Fruit fly (Drosophila melanogaster) whole organism, embryonic: Measurements from ENCODE around the gene CG46307.

Experiments used
- Asciz ChIP-seq: fragments of 200-800 bp; sonication (Bioruptor generic); optimal IDR thresholded peaks from 2 replicates; lab custom pipeline; 2017; ENCODE audit warnings: missing biosample characterization, mild to moderate bottlenecking, missing genetic modification characterization, missing genetic modification reagents
- Bgb ChIP-seq: fragments of 200-800 bp; sonication (Bioruptor generic); IDR thresholded peaks from 2 replicates; pipeline ENCODE4 v1.3.6; 2022; ENCODE audit warnings: missing biosample characterization, missing genetic modification characterization; ENCODE audit not compliant: partially characterized antibody
- CG10209 ChIP-seq: fragments of 200-800 bp; sonication (Bioruptor generic); optimal IDR thresholded peaks from 3 replicates; lab custom pipeline; 2017; ENCODE audit warnings: missing biosample characterization, mild to moderate bottlenecking, missing genetic modification characterization, missing genetic modification reagents
- CG1024 ChIP-seq: fragments of 200-800 bp; sonication (Bioruptor generic); IDR thresholded peaks from 2 replicates; pipeline ENCODE4 v1.3.6; 2022; ENCODE audit warnings: missing biosample characterization, missing genetic modification characterization
- CG10321 ChIP-seq: fragments of 200-800 bp; sonication (Bioruptor generic); IDR thresholded peaks from 2 replicates; pipeline ENCODE4 v1.3.6; 2022; ENCODE audit warnings: missing biosample characterization, missing genetic modification characterization
- CG11247 ChIP-seq: fragments of 200-800 bp; sonication (Bioruptor generic); IDR thresholded peaks from 2 replicates; pipeline ENCODE4 v1.3.6; 2022; ENCODE audit warnings: missing biosample characterization, missing genetic modification characterization
- CG12391 ChIP-seq: fragments of 200-800 bp; sonication (Bioruptor generic); optimal IDR thresholded peaks from 3 replicates; lab custom pipeline; 2018; ENCODE audit warnings: missing biosample characterization, mild to moderate bottlenecking, missing genetic modification characterization, moderate library complexity
- CG12942 ChIP-seq: fragments of 200-800 bp; sonication (Bioruptor generic); optimal IDR thresholded peaks from 3 replicates; lab custom pipeline; 2016; ENCODE audit warnings: missing biosample characterization, missing genetic modification characterization
- CG14965 ChIP-seq: fragments of 200-800 bp; sonication (Bioruptor generic); optimal IDR thresholded peaks from 2 replicates; lab custom pipeline; 2016; ENCODE audit warnings: missing biosample characterization, missing genetic modification characterization, borderline replicate concordance
- CG15514 ChIP-seq: fragments of 200-800 bp; sonication (Bioruptor generic); optimal IDR thresholded peaks from 3 replicates; lab custom pipeline; 2017; ENCODE audit warnings: missing biosample characterization, missing genetic modification characterization, mild to moderate bottlenecking, moderate library complexity, missing genetic modification reagents
- CG18599 ChIP-seq: fragments of 200-800 bp; sonication (Bioruptor generic); optimal IDR thresholded peaks from 3 replicates; lab custom pipeline; 2017; ENCODE audit warnings: missing biosample characterization, missing genetic modification characterization, mild to moderate bottlenecking, moderate library complexity, missing genetic modification reagents
- CG18619 ChIP-seq: fragments of 200-800 bp; sonication (Bioruptor generic); optimal IDR thresholded peaks from 3 replicates; lab custom pipeline; 2017; ENCODE audit warnings: missing biosample characterization, mild to moderate bottlenecking, missing genetic modification characterization
- CG2116 ChIP-seq: fragments of 200-800 bp; sonication (Bioruptor generic); optimal IDR thresholded peaks from 3 replicates; lab custom pipeline; 2018; ENCODE audit warnings: missing biosample characterization, mild to moderate bottlenecking, missing genetic modification characterization
- CG32767 ChIP-seq: fragments of 200-800 bp; sonication (Bioruptor generic); IDR thresholded peaks from 2 replicates; pipeline ENCODE4 v1.3.6; 2022; ENCODE audit warnings: missing biosample characterization, missing genetic modification characterization
- CG3407 ChIP-seq: fragments of 200-800 bp; sonication (Bioruptor generic); optimal IDR thresholded peaks from 2 replicates; lab custom pipeline; 2018; ENCODE audit warnings: missing biosample characterization, mild to moderate bottlenecking, missing genetic modification characterization
- CG34224 ChIP-seq: fragments of 200-800 bp; sonication (Bioruptor generic); IDR thresholded peaks from 3 replicates; pipeline ENCODE4 v1.3.6; 2022; ENCODE audit warnings: missing biosample characterization, missing genetic modification characterization; ENCODE audit not compliant: partially characterized antibody
- CG42726 ChIP-seq: fragments of 200-800 bp; sonication (Bioruptor generic); IDR thresholded peaks from 2 replicates; pipeline ENCODE4 v1.3.6; 2022; ENCODE audit warnings: missing biosample characterization, missing genetic modification characterization; ENCODE audit not compliant: partially characterized antibody
- CG43689 ChIP-seq: fragments of 200-800 bp; sonication (Bioruptor generic); IDR thresholded peaks from 2 replicates; pipeline ENCODE4 v1.3.6; 2022; ENCODE audit warnings: missing biosample characterization, missing genetic modification characterization
- CG8388 ChIP-seq: fragments of 200-800 bp; sonication (Bioruptor generic); optimal IDR thresholded peaks from 2 replicates; lab custom pipeline; 2019; ENCODE audit warnings: missing biosample characterization, mild to moderate bottlenecking, missing genetic modification characterization, moderate library complexity
- CG8478 ChIP-seq: fragments of >200 bp; optimal IDR thresholded peaks from 2 replicates; lab custom pipeline; 2018
- CG9437 ChIP-seq: fragments of 200-800 bp; sonication (Bioruptor generic); optimal IDR thresholded peaks from 2 replicates; lab custom pipeline; 2018; ENCODE audit warnings: missing biosample characterization, mild to moderate bottlenecking, missing genetic modification characterization
- CG9609 ChIP-seq: fragments of 200-800 bp; sonication (Bioruptor generic); optimal IDR thresholded peaks from 3 replicates; lab custom pipeline; 2016; ENCODE audit warnings: missing biosample characterization, missing genetic modification characterization
- CG9817 ChIP-seq: fragments of 200-800 bp; sonication (Bioruptor generic); optimal IDR thresholded peaks from 2 replicates; lab custom pipeline; 2018; ENCODE audit warnings: missing biosample characterization, mild to moderate bottlenecking, missing genetic modification characterization, moderate library complexity
- CG9876 ChIP-seq: fragments of 200-800 bp; sonication (Bioruptor generic); optimal IDR thresholded peaks from 2 replicates; lab custom pipeline; 2016; ENCODE audit warnings: missing biosample characterization, missing genetic modification characterization
- Dll ChIP-seq: fragments of 200-800 bp; sonication (Bioruptor generic); IDR thresholded peaks from 4 replicates; pipeline ENCODE4 v1.3.6; 2022; ENCODE audit warnings: missing biosample characterization, missing genetic modification characterization; ENCODE audit not compliant: partially characterized antibody
- Gsc ChIP-seq: fragments of 200-800 bp; sonication (Bioruptor generic); IDR thresholded peaks from 2 replicates; pipeline ENCODE4 v1.3.6; 2022; ENCODE audit warnings: missing biosample characterization, missing genetic modification characterization
- HLHmδ ChIP-seq: fragments of 200-800 bp; sonication (Bioruptor generic); optimal IDR thresholded peaks from 2 replicates; lab custom pipeline; 2018; ENCODE audit warnings: missing biosample characterization, mild to moderate bottlenecking, missing genetic modification characterization, moderate library complexity
- Hmx ChIP-seq: fragments of 200-800 bp; sonication (Bioruptor generic); optimal IDR thresholded peaks from 2 replicates; lab custom pipeline; 2016; ENCODE audit warnings: missing biosample characterization, missing genetic modification characterization
- Jarid2 ChIP-seq: fragments of 200-800 bp; sonication (Bioruptor generic); optimal IDR thresholded peaks from 3 replicates; lab custom pipeline; 2017; ENCODE audit warnings: mild to moderate bottlenecking, missing biosample characterization, missing genetic modification reagents, missing genetic modification characterization
- MTF-1 ChIP-seq: fragments of 200-800 bp; sonication (Bioruptor generic); optimal IDR thresholded peaks from 2 replicates; lab custom pipeline; 2018; ENCODE audit warnings: missing biosample characterization, mild to moderate bottlenecking, missing genetic modification characterization, borderline replicate concordance
- Poxn ChIP-seq: fragments of 200-800 bp; sonication (Bioruptor generic); IDR thresholded peaks from 2 replicates; pipeline ENCODE4 v1.3.6; 2022; ENCODE audit warnings: missing biosample characterization, missing genetic modification characterization
- Spps ChIP-seq: fragments of 200-800 bp; sonication (Bioruptor generic); optimal IDR thresholded peaks from 2 replicates; lab custom pipeline; 2018; ENCODE audit warnings: missing biosample characterization, mild to moderate bottlenecking, missing genetic modification characterization
- ase ChIP-seq: fragments of 200-800 bp; sonication (Bioruptor generic); IDR thresholded peaks from 3 replicates; pipeline ENCODE4 v1.3.6; 2022; ENCODE audit warnings: missing biosample characterization, missing genetic modification characterization
- az2 ChIP-seq: fragments of 200-800 bp; sonication (Bioruptor generic); optimal IDR thresholded peaks from 3 replicates; lab custom pipeline; 2016; ENCODE audit warnings: missing biosample characterization, missing genetic modification characterization
- croc ChIP-seq: fragments of 200-800 bp; sonication (Bioruptor generic); conservative IDR thresholded peaks from 3 replicates; pipeline ENCODE4 v1.3.6; 2022; ENCODE audit warnings: missing biosample characterization, missing genetic modification characterization
- dati ChIP-seq: fragments of 200-800 bp; sonication (Bioruptor generic); IDR thresholded peaks from 2 replicates; pipeline ENCODE4 v1.3.6; 2022; ENCODE audit warnings: missing biosample characterization, missing genetic modification characterization
- dysf ChIP-seq: fragments of 200-800 bp; sonication (Bioruptor generic); IDR thresholded peaks from 3 replicates; pipeline ENCODE4 v1.3.6; 2022; ENCODE audit warnings: missing biosample characterization, missing genetic modification characterization
- esg ChIP-seq: fragments of 200-800 bp; sonication (Bioruptor generic); conservative IDR thresholded peaks from 2 replicates; pipeline ENCODE4 v1.3.6; 2022; ENCODE audit warnings: missing biosample characterization, missing genetic modification characterization
- gcm2 ChIP-seq: fragments of 200-800 bp; sonication (Bioruptor generic); optimal IDR thresholded peaks from 2 replicates; lab custom pipeline; 2016; ENCODE audit warnings: missing biosample characterization, missing genetic modification characterization
- grau ChIP-seq: fragments of 200-800 bp; optimal IDR thresholded peaks from 3 replicates; lab custom pipeline; 2019; ENCODE audit warnings: missing biosample characterization, mild to moderate bottlenecking, missing genetic modification characterization, moderate library complexity
- lilli ChIP-seq: fragments of 200-800 bp; sonication (Bioruptor generic); optimal IDR thresholded peaks from 3 replicates; lab custom pipeline; 2016; ENCODE audit warnings: missing biosample characterization, missing genetic modification characterization
- nerfin-1 ChIP-seq: fragments of 200-800 bp; sonication (Bioruptor generic); optimal IDR thresholded peaks from 3 replicates; lab custom pipeline; 2019; ENCODE audit warnings: missing biosample characterization, mild to moderate bottlenecking, missing genetic modification characterization, moderate library complexity
- oc ChIP-seq: fragments of 200-800 bp; sonication (Bioruptor generic); optimal IDR thresholded peaks from 2 replicates; lab custom pipeline; 2018; ENCODE audit warnings: missing biosample characterization, mild to moderate bottlenecking, missing genetic modification characterization, moderate library complexity
- onecut ChIP-seq: fragments of 200-800 bp; sonication (Bioruptor generic); IDR thresholded peaks from 2 replicates; pipeline ENCODE4 v1.3.6; 2022; ENCODE audit warnings: missing biosample characterization, missing genetic modification characterization
- pan ChIP-seq, 4 experiments: fragments of >200 bp in 3 of 4; fragments of 200-800 bp in 1 of 4; sonication (Bioruptor generic) in 1 of 4; optimal IDR thresholded peaks in 3 of 4; IDR thresholded peaks in 1 of 4; 2 replicates each; pipeline versions ENCODE4 v1.3.6 to Lab custom; 2017 to 2022; ENCODE audit warnings: missing biosample characterization in 2 of 4, missing genetic modification characterization in 2 of 4, mixed read lengths in 1 of 4
- slbo ChIP-seq: fragments of 200-800 bp; sonication (Bioruptor generic); IDR thresholded peaks from 2 replicates; pipeline ENCODE4 v1.3.6; 2022; ENCODE audit warnings: missing biosample characterization, missing genetic modification characterization
- tap ChIP-seq: fragments of 200-800 bp; optimal IDR thresholded peaks from 3 replicates; lab custom pipeline; 2019; ENCODE audit warnings: missing biosample characterization, mild to moderate bottlenecking, missing genetic modification characterization, moderate library complexity
- tgo ChIP-seq: fragments of 200-800 bp; sonication (Bioruptor generic); IDR thresholded peaks from 3 replicates; pipeline ENCODE4 v1.3.6; 2022; ENCODE audit warnings: missing biosample characterization, missing genetic modification characterization
- zf30C ChIP-seq: fragments of 200-800 bp; sonication (Bioruptor generic); optimal IDR thresholded peaks from 3 replicates; lab custom pipeline; 2018; ENCODE audit warnings: missing biosample characterization, mild to moderate bottlenecking, missing genetic modification characterization

The CG46307 gene

dm6 chr2L:21108759-21109282 lies 4.5 kb downstream of the CG46307 start (continued):
- TF ChIP-seq dati (GFP tag; lab: Robert Waterston, UW) (no peak), oc (tag; lab: Kevin White, UChicago) (peak; percentile 31), CG18599 (GFP tag; lab: Kevin White, UChicago) (no peak), pan (optimal IDR thresholded peaks at IDR 0.05; lab: Kevin White, UChicago) (no peak), pan (GFP tag; optimal IDR thresholded peaks at IDR 0.05 in 1 of 2, IDR thresholded peaks at IDR 0.05 in 1 of 2) (peak in 1 of 2 experiments; percentile 27), CG8388 (GFP tag; lab: Kevin White, UChicago) (peak; percentile 78), CG32767 (GFP tag; lab: Robert Waterston, UW) (peak; percentile 66; the same call in 1 of the 2 replicates), CG43689 (GFP tag; lab: Robert Waterston, UW) (no peak), onecut (GFP tag; lab: Robert Waterston, UW) (peak; percentile 49), lilli (GFP tag; lab: Kevin White, UChicago) (peak; percentile 68), Jarid2 (GFP tag; lab: Kevin White, UChicago) (peak; percentile 31), slbo (GFP tag; lab: Robert Waterston, UW) (no peak; the same call in 1 of the 2 replicates), nerfin-1 (tag; lab: Kevin White, UChicago) (peak; percentile 12), CG12391 (tag; lab: Kevin White, UChicago) (peak; percentile 64), zf30C (GFP tag; lab: Kevin White, UChicago) (peak; percentile 83), tap (no peak), CG8478 (lab: Kevin White, UChicago) (no peak), CG1024 (GFP tag; lab: Robert Waterston, UW) (no peak), CG14965 (GFP tag; lab: Kevin White, UChicago) (no peak), HLHmδ (GFP tag; lab: Kevin White, UChicago) (no peak), gcm2 (no peak), Bgb (GFP tag; lab: Robert Waterston, UW) (no peak), az2 (peak; percentile 71), CG3407 (GFP tag; lab: Kevin White, UChicago) (peak; percentile 39), Gsc (GFP tag; lab: Robert Waterston, UW) (no peak), CG42726 (GFP tag; lab: Robert Waterston, UW) (no peak), Hmx (GFP tag; lab: Kevin White, UChicago) (peak; percentile 40), esg (peak; percentile 58; the same call in 1 of the 2 replicates), CG11247 (GFP tag; lab: Robert Waterston, UW) (no peak), CG12942 (GFP tag; lab: Kevin White, UChicago) (no peak), CG10321 (GFP tag; lab: Robert Waterston, UW) (no peak), Dll (GFP tag; lab: Robert Waterston, UW) (no peak), croc (GFP tag; lab: Robert Waterston, UW) (peak; percentile 27; the same call in 1 of the 3 replicates), grau (peak; percentile 58), CG9609 (GFP tag; lab: Kevin White, UChicago) (no peak), CG9437 (no peak), tgo (GFP tag; lab: Robert Waterston, UW) (peak; percentile 62; the same call in 2 of the 3 replicates), Asciz (GFP tag; lab: Kevin White, UChicago) (peak; percentile 28), CG2116 (GFP tag; lab: Kevin White, UChicago) (peak; percentile 28), dysf (GFP tag; lab: Robert Waterston, UW) (peak; percentile 67; the same call in 2 of the 3 replicates), Spps (tag; lab: Kevin White, UChicago) (peak; percentile 37), Poxn (GFP tag; lab: Robert Waterston, UW) (no peak), ase (GFP tag; lab: Robert Waterston, UW) (no peak), CG9817 (tag; lab: Kevin White, UChicago) (peak; percentile 21), CG34224 (GFP tag; lab: Robert Waterston, UW) (no peak), CG10209 (GFP tag; lab: Kevin White, UChicago) (peak; percentile 61), CG9876 (GFP tag; lab: Kevin White, UChicago) (no peak), MTF-1 (GFP tag; lab: Kevin White, UChicago) (peak; percentile 4), CG18619 (GFP tag; lab: Kevin White, UChicago) (peak; percentile 52), CG15514 (peak; percentile 37)
